Fruit fly (Drosophila melanogaster) whole organism, prepupa: Measurements from ENCODE around the gene galectin.

Experiments
- Blimp-1 ChIP-seq: fragments of 200-800 bp; sonication (Bioruptor generic); optimal IDR thresholded peaks from 3 replicates; lab custom pipeline; 2017; ENCODE audit warnings: missing biosample characterization, missing genetic modification characterization, mild to moderate bottlenecking, moderate library complexity, missing genetic modification reagents
- CG10631 ChIP-seq: fragments of 200-800 bp; sonication (Bioruptor generic); optimal IDR thresholded peaks from 2 replicates; lab custom pipeline; 2016; ENCODE audit warnings: missing biosample characterization, missing genetic modification characterization
- CG10669 ChIP-seq: fragments of 200-800 bp; sonication (Bioruptor generic); optimal IDR thresholded peaks from 3 replicates; lab custom pipeline; 2018; ENCODE audit warnings: missing biosample characterization, mild to moderate bottlenecking, missing genetic modification characterization, moderate library complexity
- CG11294 ChIP-seq: fragments of 200-800 bp; sonication (Bioruptor generic); IDR thresholded peaks from 2 replicates; pipeline ENCODE4 v1.3.6; 2022; ENCODE audit warnings: missing biosample characterization, missing genetic modification characterization
- CG11762 ChIP-seq: fragments of 200-800 bp; sonication (Bioruptor generic); optimal IDR thresholded peaks from 3 replicates; lab custom pipeline; 2016; ENCODE audit warnings: missing biosample characterization, missing genetic modification characterization; ENCODE audit not compliant: insufficient read depth
- CG11902 ChIP-seq: fragments of 200-800 bp; sonication (Bioruptor generic); optimal IDR thresholded peaks from 3 replicates; lab custom pipeline; 2016; ENCODE audit warnings: missing biosample characterization, missing genetic modification characterization
- CG15336 ChIP-seq: fragments of 200-800 bp; sonication (Bioruptor generic); IDR thresholded peaks from 2 replicates; pipeline ENCODE4 v1.3.6; 2022; ENCODE audit warnings: missing biosample characterization, missing genetic modification characterization
- CG1621 ChIP-seq: fragments of 200-800 bp; sonication (Bioruptor generic); optimal IDR thresholded peaks from 3 replicates; lab custom pipeline; 2018; ENCODE audit warnings: missing biosample characterization, mild to moderate bottlenecking, missing genetic modification characterization
- CG31627 ChIP-seq: fragments of 200-800 bp; sonication (Bioruptor generic); optimal IDR thresholded peaks from 3 replicates; lab custom pipeline; 2016; ENCODE audit warnings: missing biosample characterization, missing genetic modification characterization
- CG32006 ChIP-seq: fragments of 200-800 bp; sonication (Bioruptor generic); optimal IDR thresholded peaks from 3 replicates; lab custom pipeline; 2017; ENCODE audit warnings: missing biosample characterization, mild to moderate bottlenecking, missing genetic modification characterization
- CG3919 ChIP-seq: fragments of 200-800 bp; sonication (Bioruptor generic); optimal IDR thresholded peaks from 3 replicates; lab custom pipeline; 2016; ENCODE audit warnings: missing biosample characterization, missing genetic modification characterization
- CG6163 ChIP-seq: fragments of 200-800 bp; sonication (Bioruptor generic); IDR thresholded peaks from 3 replicates; pipeline ENCODE4 v1.3.6; 2022; ENCODE audit warnings: missing biosample characterization, missing genetic modification characterization
- CG6276 ChIP-seq: fragments of 200-800 bp; sonication (Bioruptor generic); optimal IDR thresholded peaks from 2 replicates; lab custom pipeline; 2017; ENCODE audit warnings: missing biosample characterization, mild to moderate bottlenecking, missing genetic modification characterization
- CG6792 ChIP-seq: fragments of 200-800 bp; sonication (Bioruptor generic); optimal IDR thresholded peaks from 3 replicates; lab custom pipeline; 2016; ENCODE audit warnings: missing biosample characterization, missing genetic modification characterization
- CG8119 ChIP-seq: fragments of 200-800 bp; sonication (Bioruptor generic); IDR thresholded peaks from 3 replicates; pipeline ENCODE4 v1.3.6; 2022; ENCODE audit warnings: missing biosample characterization, missing genetic modification characterization
- CG8319 ChIP-seq: fragments of 200-800 bp; sonication (Bioruptor generic); optimal IDR thresholded peaks from 3 replicates; lab custom pipeline; 2016; ENCODE audit warnings: missing biosample characterization, missing genetic modification characterization
- CG8632 ChIP-seq: fragments of 200-800 bp; sonication (Bioruptor generic); optimal IDR thresholded peaks from 3 replicates; lab custom pipeline; 2016; ENCODE audit warnings: missing biosample characterization, missing genetic modification characterization
- CG9139 ChIP-seq: fragments of 200-800 bp; sonication (Bioruptor generic); optimal IDR thresholded peaks from 3 replicates; lab custom pipeline; 2017; ENCODE audit warnings: missing biosample characterization, mild to moderate bottlenecking, missing genetic modification characterization
- Eip78C ChIP-seq: fragments of 200-800 bp; sonication (Bioruptor generic); peaks from one replicate; lab custom pipeline; 2016; ENCODE audit warnings: missing biosample characterization, missing genetic modification characterization
- Eip93F ChIP-seq: fragments of 200-800 bp; sonication (Bioruptor generic); optimal IDR thresholded peaks from 2 replicates; lab custom pipeline; 2016; ENCODE audit warnings: missing biosample characterization, mild to moderate bottlenecking, missing genetic modification characterization
- Ets21C ChIP-seq: fragments of 200-800 bp; sonication (Bioruptor generic); optimal IDR thresholded peaks from 3 replicates; lab custom pipeline; 2016; ENCODE audit warnings: missing biosample characterization, missing genetic modification characterization
- Ets96B ChIP-seq: fragments of 200-800 bp; optimal IDR thresholded peaks from 2 replicates; lab custom pipeline; 2019; ENCODE audit warnings: missing biosample characterization, mild to moderate bottlenecking, missing genetic modification characterization, moderate library complexity
- Gug ChIP-seq: fragments of 200-800 bp; sonication (Bioruptor generic); IDR thresholded peaks from 2 replicates; pipeline ENCODE4 v1.3.6; 2022; ENCODE audit warnings: missing biosample characterization, missing genetic modification characterization
- Hr38 ChIP-seq: sonication (Bioruptor generic); optimal IDR thresholded peaks from 2 replicates; lab custom pipeline; 2016; ENCODE audit warnings: missing biosample characterization, missing genetic modification characterization
- Hr4 ChIP-seq: fragments of 200-800 bp; sonication (Bioruptor generic); optimal IDR thresholded peaks from 3 replicates; lab custom pipeline; 2016; ENCODE audit warnings: missing biosample characterization, missing genetic modification characterization
- Lpt ChIP-seq: fragments of 200-800 bp; sonication (Bioruptor generic); optimal IDR thresholded peaks from 3 replicates; lab custom pipeline; 2016; ENCODE audit warnings: missing biosample characterization, missing genetic modification characterization
- Smox ChIP-seq: fragments of 200-800 bp; sonication (Bioruptor generic); optimal IDR thresholded peaks from 3 replicates; lab custom pipeline; 2016; ENCODE audit warnings: missing biosample characterization, missing genetic modification characterization
- Sox14 ChIP-seq: fragments of 200-800 bp; sonication (Bioruptor generic); optimal IDR thresholded peaks from 3 replicates; lab custom pipeline; 2016; ENCODE audit warnings: missing biosample characterization, missing genetic modification characterization
- Sox15 ChIP-seq: fragments of 200-800 bp; sonication (Bioruptor generic); optimal IDR thresholded peaks from 3 replicates; lab custom pipeline; 2016; ENCODE audit warnings: missing biosample characterization, missing genetic modification characterization
- achi ChIP-seq: fragments of 200-800 bp; sonication (Bioruptor generic); optimal IDR thresholded peaks from 3 replicates; lab custom pipeline; 2016; ENCODE audit warnings: missing biosample characterization, missing genetic modification characterization
- acj6 ChIP-seq: fragments of 200-800 bp; sonication (Bioruptor generic); optimal IDR thresholded peaks from 3 replicates; lab custom pipeline; 2016; ENCODE audit warnings: missing biosample characterization, missing genetic modification characterization
- dsx ChIP-seq: fragments of 200-800 bp; optimal IDR thresholded peaks from 3 replicates; lab custom pipeline; 2019; ENCODE audit warnings: missing biosample characterization, mild to moderate bottlenecking, missing genetic modification characterization, moderate library complexity; ENCODE audit not compliant: poor library complexity, severe bottlenecking
- esn ChIP-seq: fragments of 200-800 bp; sonication (Bioruptor generic); optimal IDR thresholded peaks from 2 replicates; lab custom pipeline; 2016; ENCODE audit warnings: missing biosample characterization, mild to moderate bottlenecking, missing genetic modification characterization, moderate library complexity
- fd85E ChIP-seq: fragments of 200-800 bp; sonication (Bioruptor generic); optimal IDR thresholded peaks from 3 replicates; lab custom pipeline; 2016; ENCODE audit warnings: missing biosample characterization, missing genetic modification characterization
- lz ChIP-seq: fragments of 200-800 bp; sonication (Bioruptor generic); optimal IDR thresholded peaks from 3 replicates; lab custom pipeline; 2016; ENCODE audit warnings: missing biosample characterization, missing genetic modification characterization
- net ChIP-seq: fragments of 200-800 bp; sonication (Bioruptor generic); optimal IDR thresholded peaks from 3 replicates; lab custom pipeline; 2016; ENCODE audit warnings: missing biosample characterization, missing genetic modification characterization
- pdm3 ChIP-seq: fragments of 200-800 bp; sonication (Bioruptor generic); optimal IDR thresholded peaks from 3 replicates; lab custom pipeline; 2016; ENCODE audit warnings: missing biosample characterization, missing genetic modification characterization
- salr ChIP-seq, 2 experiments: fragments of 200-800 bp; sonication (Bioruptor generic); optimal IDR thresholded peaks; 3 replicates each; lab custom pipeline; 2016 to 2018; ENCODE audit warnings: missing biosample characterization in 2 of 2, missing genetic modification characterization in 2 of 2, mild to moderate bottlenecking in 1 of 2
- spab ChIP-seq: fragments of 200-800 bp; sonication (Bioruptor generic); optimal IDR thresholded peaks from 2 replicates; lab custom pipeline; 2017; ENCODE audit warnings: missing biosample characterization, mild to moderate bottlenecking, missing genetic modification characterization, missing genetic modification reagents
- ss ChIP-seq, 2 experiments: fragments of 200-800 bp; sonication (Bioruptor generic); optimal IDR thresholded peaks; 2 replicates in 1 of 2; 3 replicates in 1 of 2; lab custom pipeline; 2017 to 2018; ENCODE audit warnings: mild to moderate bottlenecking in 2 of 2, missing biosample characterization in 2 of 2, missing genetic modification characterization in 2 of 2, moderate library complexity in 1 of 2
- topi ChIP-seq: fragments of 200-800 bp; sonication (Bioruptor generic); optimal IDR thresholded peaks from 3 replicates; lab custom pipeline; 2016; ENCODE audit warnings: missing biosample characterization, missing genetic modification characterization
- vri ChIP-seq: fragments of 200-800 bp; sonication (Bioruptor generic); optimal IDR thresholded peaks from 3 replicates; lab custom pipeline; 2016; ENCODE audit warnings: missing biosample characterization, mild to moderate bottlenecking, missing genetic modification characterization

Gene galectin

dm6 chr2L:66369-67278, 4.9 kb upstream of the galectin start, which contains the start of gene dbr (continued):
- TF ChIP-seq Sox15 (no peak), Smox (GFP tag; lab: Kevin White, UChicago) (no peak), CG8319 (GFP tag; lab: Kevin White, UChicago) (no peak), achi (GFP tag; lab: Kevin White, UChicago) (no peak), lz (GFP tag; lab: Kevin White, UChicago) (no peak), net (peak; percentile 84), CG8632 (GFP tag; lab: Kevin White, UChicago) (peak; percentile 23), Ets96B (tag; lab: Kevin White, UChicago) (peak; percentile 52), CG8119 (GFP tag; lab: Robert Waterston, UW) (peak; percentile 77), Ets21C (no peak), CG11294 (GFP tag; lab: Robert Waterston, UW) (peak; percentile 56; the same call in 1 of the 2 replicates), CG9139 (GFP tag; lab: Kevin White, UChicago) (peak; percentile 60), esn (GFP tag; lab: Kevin White, UChicago) (peak; percentile 33), CG3919 (peak; percentile 51), Blimp-1 (GFP tag; lab: Kevin White, UChicago) (peak; percentile 10), CG6276 (GFP tag; lab: Kevin White, UChicago) (peak; percentile 68), CG31627 (GFP tag; lab: Kevin White, UChicago) (no peak), acj6 (GFP tag; lab: Kevin White, UChicago) (no peak), pdm3 (GFP tag; lab: Kevin White, UChicago) (peak; percentile 42), CG1621 (tag; lab: Kevin White, UChicago) (peak; percentile 90), CG10631 (GFP tag; lab: Kevin White, UChicago) (no peak), ss (GFP tag; optimal IDR thresholded peaks at IDR 0.05; lab: Kevin White, UChicago) (peak; percentile 65 to 84), fd85E (peak; percentile 43), salr (GFP tag; optimal IDR thresholded peaks at IDR 0.05; lab: Kevin White, UChicago) (peak; percentile 48 to 62), Gug (GFP tag; lab: Robert Waterston, UW) (peak; percentile 49; the same call in 1 of the 2 replicates), Sox14 (peak; percentile 51), CG11902 (no peak), spab (peak; percentile 55), topi (GFP tag; lab: Kevin White, UChicago) (peak; percentile 19), vri (GFP tag; lab: Kevin White, UChicago) (peak; percentile 55), Eip78C (GFP tag; lab: Kevin White, UChicago) (peak; percentile 78), CG6163 (GFP tag; lab: Robert Waterston, UW) (peak; percentile 88), Lpt (peak; percentile 73), CG32006 (GFP tag; lab: Kevin White, UChicago) (peak; percentile 62), Hr38 (GFP tag; lab: Kevin White, UChicago) (no peak), CG11762 (peak; percentile 10), CG10669 (GFP tag; lab: Kevin White, UChicago) (peak; percentile 38), Eip93F (no peak), CG6792 (GFP tag; lab: Kevin White, UChicago) (peak; percentile 24), Hr4 (GFP tag; lab: Kevin White, UChicago) (no peak), dsx (GFP tag; lab: Kevin White, UChicago) (peak; percentile 76), CG15336 (GFP tag; lab: Robert Waterston, UW) (peak; percentile 67)
